Fruit fly (Drosophila melanogaster): ENCODE results near the gene CG16890.

- TF ChIP-seq slp2 (GFP tag; optimal IDR thresholded peaks at IDR 0.05), result no peak
- TF ChIP-seq dan (GFP tag; IDR thresholded peaks at IDR 0.05), result no peak
- no peak for TF ChIP-seq Mes4 (GFP tag; optimal IDR thresholded peaks at IDR 0.05)
- no peak for TF ChIP-seq pum (GFP tag; optimal IDR thresholded peaks at IDR 0.05)
- no peak for TF ChIP-seq Doc3 (GFP tag; IDR thresholded peaks at IDR 0.05; ENCODE audit: partially characterized antibody)
- no peak for TF ChIP-seq dati (GFP tag; IDR thresholded peaks at IDR 0.05)
- no peak for TF ChIP-seq Sox102F (GFP tag; optimal IDR thresholded peaks at IDR 0.05)
- no peak for TF ChIP-seq Sry-δ (GFP tag; optimal IDR thresholded peaks at IDR 0.05)
- no peak for TF ChIP-seq NC2α (GFP tag; optimal IDR thresholded peaks at IDR 0.05)
- no peak for TF ChIP-seq CG12391 (tag; optimal IDR thresholded peaks at IDR 0.05)
- TF ChIP-seq Myb (GFP tag; optimal IDR thresholded peaks at IDR 0.05), result no peak
- no peak for TF ChIP-seq Hsf (GFP tag; optimal IDR thresholded peaks at IDR 0.05)
- no peak for TF ChIP-seq CG2202 (tag; optimal IDR thresholded peaks at IDR 0.05)
These were observed 19.0 kb upstream of the CG16890 start, which contains the start of gene CAH1 for dm6 chr2L:13803032-13803661.
